Worm (Caenorhabditis elegans): ENCODE results near the gene rabs-5.

rabs-5 gene

ce11 chrIV:8107502-8107901 is at the start of gene rabs-5:
TSS of gene rabs-5 (minus strand) at chrIV:8107602.
- TF ChIP-seq aly-1 (tag; optimal IDR thresholded peaks at IDR 0.05) (no peak), flt-1 (GFP tag; IDR thresholded peaks at IDR 0.05) (no peak), ama-1 (optimal IDR thresholded peaks at IDR 0.05) (no peak), hmbx-1 (tag; optimal IDR thresholded peaks at IDR 0.05) (no peak), hmg-4 (GFP tag; optimal IDR thresholded peaks at IDR 0.05) (no peak), tbx-11 (GFP tag; IDR thresholded peaks at IDR 0.05) (no peak), ceh-36 (tag; optimal IDR thresholded peaks at IDR 0.05) (no peak), ceh-13 (GFP tag; optimal IDR thresholded peaks at IDR 0.05) (no peak)

ce11 chrIV:8157161-8157560 is 49.8 kb upstream of the rabs-5 start, which contains the start of gene B0218.5:
TSS of gene B0218.5 (minus strand) at chrIV:8157261.
- TF ChIP-seq hnd-1 (tag; optimal IDR thresholded peaks at IDR 0.05) (no peak), sea-1 (GFP tag; conservative IDR thresholded peaks at IDR 0.05) (no peak), scrt-1 (GFP tag; IDR thresholded peaks at IDR 0.05) (no peak), hmg-4 (GFP tag; optimal IDR thresholded peaks at IDR 0.05) (no peak), ceh-36 (tag; optimal IDR thresholded peaks at IDR 0.05) (no peak), F13C5.2 (tag; optimal IDR thresholded peaks at IDR 0.05) (no peak), aly-1 (tag; optimal IDR thresholded peaks at IDR 0.05) (no peak), tbx-37 (GFP tag; conservative IDR thresholded peaks at IDR 0.05) (no peak)

- no peak for TF ChIP-seq ceh-36 (tag; optimal IDR thresholded peaks at IDR 0.05)
- TF ChIP-seq pes-1 (GFP tag; IDR thresholded peaks at IDR 0.05), result no peak
These were observed 47.6 kb upstream of the rabs-5 start for ce11 chrIV:8154966-8155365.

ce11 chrIV:8153163-8153562 is 45.8 kb upstream of the rabs-5 start:
- no peak for TF ChIP-seq pes-1 (GFP tag; IDR thresholded peaks at IDR 0.05)
- TF ChIP-seq flt-1 (GFP tag; IDR thresholded peaks at IDR 0.05), result no peak
- no peak for TF ChIP-seq ceh-13 (GFP tag; optimal IDR thresholded peaks at IDR 0.05)
- no peak for TF ChIP-seq scrt-1 (GFP tag; IDR thresholded peaks at IDR 0.05)
- TF ChIP-seq hmbx-1 (tag; optimal IDR thresholded peaks at IDR 0.05), result no peak
- TF ChIP-seq ama-1 (optimal IDR thresholded peaks at IDR 0.05), result no peak
- no peak for TF ChIP-seq hmg-4 (GFP tag; optimal IDR thresholded peaks at IDR 0.05)
- TF ChIP-seq tbx-37 (GFP tag; conservative IDR thresholded peaks at IDR 0.05), result no peak
- no peak for TF ChIP-seq sea-1 (GFP tag; conservative IDR thresholded peaks at IDR 0.05)
- no peak for TF ChIP-seq ceh-36 (tag; optimal IDR thresholded peaks at IDR 0.05)
- TF ChIP-seq tbx-11 (GFP tag; IDR thresholded peaks at IDR 0.05), result no peak
- TF ChIP-seq hnd-1 (tag; optimal IDR thresholded peaks at IDR 0.05), result no peak
- no peak for TF ChIP-seq tra-4 (tag; optimal IDR thresholded peaks at IDR 0.05)
- TF ChIP-seq B0310.2 (tag; optimal IDR thresholded peaks at IDR 0.05), result no peak

- TF ChIP-seq tbx-37 (GFP tag; conservative IDR thresholded peaks at IDR 0.05) (no peak), F13C5.2 (tag; optimal IDR thresholded peaks at IDR 0.05) (no peak), hmbx-1 (tag; optimal IDR thresholded peaks at IDR 0.05) (no peak), aly-1 (tag; optimal IDR thresholded peaks at IDR 0.05) (no peak), sea-1 (GFP tag; conservative IDR thresholded peaks at IDR 0.05) (no peak), pes-1 (GFP tag; IDR thresholded peaks at IDR 0.05) (no peak), flt-1 (GFP tag; IDR thresholded peaks at IDR 0.05) (no peak), ama-1 (optimal IDR thresholded peaks at IDR 0.05) (no peak), scrt-1 (GFP tag; IDR thresholded peaks at IDR 0.05) (no peak), ceh-13 (GFP tag; optimal IDR thresholded peaks at IDR 0.05) (no peak), B0310.2 (tag; optimal IDR thresholded peaks at IDR 0.05) (no peak), ceh-36 (tag; optimal IDR thresholded peaks at IDR 0.05) (no peak), hmg-4 (GFP tag; optimal IDR thresholded peaks at IDR 0.05) (no peak), tra-4 (tag; optimal IDR thresholded peaks at IDR 0.05) (no peak), ets-7 (tag; optimal IDR thresholded peaks at IDR 0.05) (no peak), tbx-11 (GFP tag; IDR thresholded peaks at IDR 0.05) (no peak), hnd-1 (tag; optimal IDR thresholded peaks at IDR 0.05) (no peak)
These were observed 45.3 kb upstream of the rabs-5 start for ce11 chrIV:8152688-8153087.

- TF ChIP-seq pes-1 (GFP tag; IDR thresholded peaks at IDR 0.05) (no peak), F13C5.2 (tag; optimal IDR thresholded peaks at IDR 0.05) (no peak), flt-1 (GFP tag; IDR thresholded peaks at IDR 0.05) (no peak), tbx-11 (GFP tag; IDR thresholded peaks at IDR 0.05) (no peak), hnd-1 (tag; optimal IDR thresholded peaks at IDR 0.05) (no peak), aly-1 (tag; optimal IDR thresholded peaks at IDR 0.05) (no peak), ama-1 (optimal IDR thresholded peaks at IDR 0.05) (no peak), hmbx-1 (tag; optimal IDR thresholded peaks at IDR 0.05) (no peak), tra-4 (tag; optimal IDR thresholded peaks at IDR 0.05) (no peak), ets-7 (tag; optimal IDR thresholded peaks at IDR 0.05) (no peak), ceh-13 (GFP tag; optimal IDR thresholded peaks at IDR 0.05) (no peak), scrt-1 (GFP tag; IDR thresholded peaks at IDR 0.05) (no peak), B0310.2 (tag; optimal IDR thresholded peaks at IDR 0.05) (no peak), ceh-36 (tag; optimal IDR thresholded peaks at IDR 0.05) (no peak)
These were observed 44.7 kb upstream of the rabs-5 start, which contains the start of gene faah-2 for ce11 chrIV:8152145-8152544. TSS of gene faah-2 (plus strand) at chrIV:8152445.

ce11 chrIV:8151721-8152120 is 44.3 kb upstream of the rabs-5 start:
- TF ChIP-seq sea-1 (GFP tag; conservative IDR thresholded peaks at IDR 0.05) (no peak), F13C5.2 (tag; optimal IDR thresholded peaks at IDR 0.05) (no peak), tbx-11 (GFP tag; IDR thresholded peaks at IDR 0.05) (no peak), B0310.2 (tag; optimal IDR thresholded peaks at IDR 0.05) (no peak), hnd-1 (tag; optimal IDR thresholded peaks at IDR 0.05) (no peak)

- TF ChIP-seq scrt-1 (GFP tag; IDR thresholded peaks at IDR 0.05) (no peak), tbx-37 (GFP tag; conservative IDR thresholded peaks at IDR 0.05) (no peak), ama-1 (optimal IDR thresholded peaks at IDR 0.05) (no peak), tra-4 (tag; optimal IDR thresholded peaks at IDR 0.05) (no peak), hmg-4 (GFP tag; optimal IDR thresholded peaks at IDR 0.05) (no peak), ets-7 (tag; optimal IDR thresholded peaks at IDR 0.05) (no peak), tbx-11 (GFP tag; IDR thresholded peaks at IDR 0.05) (no peak), F13C5.2 (tag; optimal IDR thresholded peaks at IDR 0.05) (no peak), hmbx-1 (tag; optimal IDR thresholded peaks at IDR 0.05) (no peak), ceh-13 (GFP tag; optimal IDR thresholded peaks at IDR 0.05) (no peak), hnd-1 (tag; optimal IDR thresholded peaks at IDR 0.05) (no peak), aly-1 (tag; optimal IDR thresholded peaks at IDR 0.05) (no peak), ceh-36 (tag; optimal IDR thresholded peaks at IDR 0.05) (no peak)
These were observed 41.1 kb upstream of the rabs-5 start, which contains the start of gene pmk-1 for ce11 chrIV:8148494-8148893. TSS of gene pmk-1 (plus strand) at chrIV:8148794.

Data from whole organism, early embryonic.